Worm (Caenorhabditis elegans) whole organism, late embryonic: ENCODE results near the gene wrt-2.

Experiments
- C08G9.2 ChIP-seq: sonication (generic microtip); optimal IDR thresholded peaks from 2 replicates; lab custom pipeline; 2016; ENCODE audit warnings: mild to moderate bottlenecking, missing genetic modification characterization, moderate library complexity, missing compliant biosample characterization
- C38D4.7 ChIP-seq: fragments of 200-800 bp; sonication (Bioruptor generic); optimal IDR thresholded peaks from 2 replicates; lab custom pipeline; 2018; ENCODE audit warnings: mild to moderate bottlenecking, missing genetic modification characterization, moderate library complexity, missing compliant biosample characterization
- K02D7.2 ChIP-seq: sonication (generic microtip); optimal IDR thresholded peaks from 2 replicates; lab custom pipeline; 2017; ENCODE audit warnings: mild to moderate bottlenecking, missing genetic modification characterization, missing compliant biosample characterization
- ama-1 ChIP-seq: fragments of 150-350 bp; optimal IDR thresholded peaks from 2 replicates; lab custom pipeline; 2014
- ceh-14 ChIP-seq: sonication (generic microtip); optimal IDR thresholded peaks from 2 replicates; lab custom pipeline; 2016; ENCODE audit warnings: missing genotype, missing genetic modification characterization, missing compliant biosample characterization
- ceh-18 ChIP-seq: sonication (generic microtip); optimal IDR thresholded peaks from 2 replicates; lab custom pipeline; 2016; ENCODE audit warnings: missing genetic modification characterization, missing compliant biosample characterization
- ceh-2 ChIP-seq: sonication (generic microtip); optimal IDR thresholded peaks from 2 replicates; lab custom pipeline; 2016; ENCODE audit warnings: missing genotype, missing genetic modification characterization, missing compliant biosample characterization
- ceh-22 ChIP-seq: sonication (generic microtip); optimal IDR thresholded peaks from 2 replicates; lab custom pipeline; 2017; ENCODE audit warnings: missing biosample characterization, missing genetic modification characterization
- ceh-24 ChIP-seq: sonication (generic microtip); optimal IDR thresholded peaks from 2 replicates; lab custom pipeline; 2016; ENCODE audit warnings: mild to moderate bottlenecking, missing genetic modification characterization, missing compliant biosample characterization
- ceh-31 ChIP-seq: sonication (generic microtip); optimal IDR thresholded peaks from 2 replicates; lab custom pipeline; 2016; ENCODE audit warnings: missing genetic modification characterization, missing compliant biosample characterization
- ceh-34 ChIP-seq: sonication (generic microtip); optimal IDR thresholded peaks from 2 replicates; lab custom pipeline; 2016; ENCODE audit warnings: mild to moderate bottlenecking, missing genetic modification characterization, missing compliant biosample characterization
- ceh-45 ChIP-seq: fragments of 200-800 bp; sonication (Bioruptor generic); IDR thresholded peaks from 2 replicates; pipeline ENCODE4 v1.3.6; 2022; ENCODE audit warnings: missing genetic modification reagents, missing genetic modification characterization, missing compliant biosample characterization
- ceh-48 ChIP-seq: sonication (generic microtip); optimal IDR thresholded peaks from 2 replicates; lab custom pipeline; 2016; ENCODE audit warnings: missing genetic modification characterization, inconsistent platforms, missing compliant biosample characterization
- ceh-6 ChIP-seq: fragments of 200-800 bp; sonication (Bioruptor generic); optimal IDR thresholded peaks from 2 replicates; lab custom pipeline; 2018; ENCODE audit warnings: mild to moderate bottlenecking, missing genetic modification characterization, missing compliant biosample characterization
- ceh-9 ChIP-seq: sonication (generic microtip); optimal IDR thresholded peaks from 2 replicates; lab custom pipeline; 2016; ENCODE audit warnings: mild to moderate bottlenecking, missing genetic modification characterization, inconsistent platforms, missing compliant biosample characterization
- dmd-4 ChIP-seq: sonication (generic microtip); optimal IDR thresholded peaks from 2 replicates; lab custom pipeline; 2016; ENCODE audit warnings: borderline replicate concordance, missing genetic modification characterization, missing compliant biosample characterization
- elt-2 ChIP-seq: sonication (generic microtip); optimal IDR thresholded peaks from 2 replicates; lab custom pipeline; 2016; ENCODE audit warnings: missing genetic modification reagents, missing genetic modification characterization, missing compliant biosample characterization
- ets-4 ChIP-seq: sonication (generic microtip); optimal IDR thresholded peaks from 2 replicates; lab custom pipeline; 2016; ENCODE audit warnings: missing genetic modification characterization, missing compliant biosample characterization
- fax-1 ChIP-seq: sonication (generic microtip); optimal IDR thresholded peaks from 2 replicates; lab custom pipeline; 2016; ENCODE audit warnings: missing genotype, missing genetic modification characterization, missing compliant biosample characterization
- fkh-10 ChIP-seq: fragments of 150-350 bp; optimal IDR thresholded peaks from 2 replicates; lab custom pipeline; 2014; ENCODE audit warnings: missing biosample characterization, missing genetic modification reagents, missing genetic modification characterization
- fkh-6 ChIP-seq: sonication (generic microtip); optimal IDR thresholded peaks from 2 replicates; lab custom pipeline; 2016; ENCODE audit warnings: missing genetic modification characterization, missing compliant biosample characterization
- gmeb-2 ChIP-seq: sonication (generic microtip); optimal IDR thresholded peaks from 2 replicates; lab custom pipeline; 2016; ENCODE audit warnings: missing genetic modification characterization, inconsistent platforms, missing compliant biosample characterization
- hlh-13 ChIP-seq: fragments of 200-800 bp; sonication (Bioruptor generic); optimal IDR thresholded peaks from 2 replicates; lab custom pipeline; 2018; ENCODE audit warnings: mild to moderate bottlenecking, missing genetic modification characterization, missing compliant biosample characterization
- hlh-15 ChIP-seq: sonication (generic microtip); optimal IDR thresholded peaks from 2 replicates; lab custom pipeline; 2016; ENCODE audit warnings: missing genetic modification characterization, missing compliant biosample characterization
- hlh-6 ChIP-seq: sonication (generic microtip); optimal IDR thresholded peaks from 2 replicates; lab custom pipeline; 2016; ENCODE audit warnings: missing genotype, missing genetic modification characterization, missing compliant biosample characterization
- hlh-8 ChIP-seq: sonication (generic microtip); optimal IDR thresholded peaks from 2 replicates; lab custom pipeline; 2016; ENCODE audit warnings: missing genotype, missing genetic modification characterization, missing compliant biosample characterization
- lim-6 ChIP-seq: sonication (generic microtip); optimal IDR thresholded peaks from 2 replicates; lab custom pipeline; 2016; ENCODE audit warnings: missing genetic modification characterization, missing compliant biosample characterization
- madf-2 ChIP-seq: sonication (generic microtip); optimal IDR thresholded peaks from 2 replicates; lab custom pipeline; 2017; ENCODE audit warnings: missing genetic modification characterization, missing compliant biosample characterization
- nfya-1 ChIP-seq: sonication (generic microtip); optimal IDR thresholded peaks from 2 replicates; lab custom pipeline; 2017; ENCODE audit warnings: missing genetic modification characterization, mild to moderate bottlenecking, missing compliant biosample characterization, antibody characterized with exemption, moderate library complexity
- nhr-11 ChIP-seq: fragments of 150-350 bp; optimal IDR thresholded peaks from 2 replicates; lab custom pipeline; 2014; ENCODE audit warnings: missing biosample characterization, missing genetic modification characterization
- nhr-232 ChIP-seq: sonication (generic microtip); optimal IDR thresholded peaks from 2 replicates; lab custom pipeline; 2016; ENCODE audit warnings: missing genetic modification characterization, missing compliant biosample characterization
- npax-4 ChIP-seq: sonication (generic microtip); optimal IDR thresholded peaks from 2 replicates; lab custom pipeline; 2016; ENCODE audit warnings: missing genetic modification characterization, missing compliant biosample characterization
- pax-1 ChIP-seq: fragments of 150-350 bp; optimal IDR thresholded peaks from 2 replicates; lab custom pipeline; 2014; ENCODE audit warnings: missing biosample characterization, missing genetic modification characterization
- pros-1 ChIP-seq: fragments of 150-350 bp; optimal IDR thresholded peaks from 2 replicates; lab custom pipeline; 2014; ENCODE audit warnings: missing biosample characterization, missing genetic modification reagents, missing genetic modification characterization
- ref-2 ChIP-seq: sonication (generic microtip); optimal IDR thresholded peaks from 2 replicates; lab custom pipeline; 2016; ENCODE audit warnings: missing genetic modification characterization, missing compliant biosample characterization
- sdc-2 ChIP-seq: sonication (generic microtip); optimal IDR thresholded peaks from 2 replicates; lab custom pipeline; 2016; ENCODE audit warnings: missing genotype, missing genetic modification characterization, missing compliant biosample characterization
- sox-2 ChIP-seq: fragments of 200-800 bp; sonication (Bioruptor generic); IDR thresholded peaks from 2 replicates; pipeline ENCODE4 v1.3.6; 2022; ENCODE audit warnings: missing genetic modification reagents, missing genetic modification characterization, missing compliant biosample characterization
- sox-4 ChIP-seq: sonication (generic microtip); optimal IDR thresholded peaks from 2 replicates; lab custom pipeline; 2017; ENCODE audit warnings: mild to moderate bottlenecking, missing genetic modification characterization, inconsistent platforms, missing compliant biosample characterization
- syd-9 ChIP-seq: sonication (generic microtip); optimal IDR thresholded peaks from 2 replicates; lab custom pipeline; 2016; ENCODE audit warnings: mild to moderate bottlenecking, missing genetic modification characterization, moderate library complexity, missing compliant biosample characterization
- tbx-7 ChIP-seq: sonication (generic microtip); optimal IDR thresholded peaks from 2 replicates; lab custom pipeline; 2016; ENCODE audit warnings: missing genotype, missing genetic modification characterization, missing compliant biosample characterization
- ttx-3 ChIP-seq: sonication (generic microtip); optimal IDR thresholded peaks from 2 replicates; lab custom pipeline; 2016; ENCODE audit warnings: missing genetic modification reagents, missing genetic modification characterization, missing compliant biosample characterization
- unc-55 ChIP-seq: sonication (generic microtip); optimal IDR thresholded peaks from 2 replicates; lab custom pipeline; 2017; ENCODE audit warnings: missing biosample characterization, missing genetic modification reagents, missing genetic modification characterization
- zip-5 ChIP-seq: sonication (generic microtip); optimal IDR thresholded peaks from 2 replicates; lab custom pipeline; 2016; ENCODE audit warnings: missing genetic modification characterization, missing compliant biosample characterization

The wrt-2 gene

ce11 chrX:3089894-3090414 is 4.2 kb downstream of the wrt-2 start (continued):
- no peak for TF ChIP-seq hlh-6 (tag; lab: Kevin White, UChicago)
- TF ChIP-seq nhr-11 (tag; lab: Kevin White, UChicago): no peak
- no peak for TF ChIP-seq ama-1
- TF ChIP-seq nfya-1 (tag; lab: Kevin White, UChicago): peak; percentile 39
- TF ChIP-seq ceh-48 (tag; lab: Kevin White, UChicago): no peak
- TF ChIP-seq npax-4 (tag; lab: Kevin White, UChicago): no peak
- no peak for TF ChIP-seq ceh-6
- peak; percentile 49 for TF ChIP-seq ceh-18 (tag; lab: Kevin White, UChicago)
- peak; percentile 69 for TF ChIP-seq elt-2 (tag; lab: Kevin White, UChicago)
- TF ChIP-seq gmeb-2: no peak
- TF ChIP-seq nhr-232 (tag; lab: Kevin White, UChicago): no peak
- TF ChIP-seq fkh-6 (tag; lab: Kevin White, UChicago): peak; percentile 13
- TF ChIP-seq unc-55: no peak
- no peak for TF ChIP-seq ets-4
- no peak for TF ChIP-seq ceh-34 (tag; lab: Kevin White, UChicago)
- TF ChIP-seq hlh-8 (tag; lab: Kevin White, UChicago): no peak
- TF ChIP-seq ceh-2 (tag; lab: Kevin White, UChicago): no peak
- TF ChIP-seq sox-2 (GFP tag; lab: Robert Waterston, UW): no peak
- no peak for TF ChIP-seq ceh-45 (GFP tag; lab: Robert Waterston, UW)
- TF ChIP-seq syd-9 (tag; lab: Kevin White, UChicago): no peak
- TF ChIP-seq hlh-13 (GFP tag; lab: Kevin White, UChicago): no peak
- no peak for TF ChIP-seq dmd-4 (tag; lab: Kevin White, UChicago)
- no peak for TF ChIP-seq ceh-22 (tag; lab: Kevin White, UChicago)
- no peak for TF ChIP-seq lim-6
- no peak for TF ChIP-seq ceh-24 (tag; lab: Kevin White, UChicago)
- peak; percentile 43 for TF ChIP-seq ceh-31 (tag; lab: Kevin White, UChicago)
- no peak for TF ChIP-seq K02D7.2
- no peak for TF ChIP-seq zip-5 (tag; lab: Kevin White, UChicago)
- TF ChIP-seq fax-1: no peak
- no peak for TF ChIP-seq madf-2 (tag; lab: Kevin White, UChicago)
- peak; percentile 17 for TF ChIP-seq C08G9.2 (tag; lab: Kevin White, UChicago)
- no peak for TF ChIP-seq ceh-9 (tag; lab: Kevin White, UChicago)
- no peak for TF ChIP-seq ttx-3

DNA sequence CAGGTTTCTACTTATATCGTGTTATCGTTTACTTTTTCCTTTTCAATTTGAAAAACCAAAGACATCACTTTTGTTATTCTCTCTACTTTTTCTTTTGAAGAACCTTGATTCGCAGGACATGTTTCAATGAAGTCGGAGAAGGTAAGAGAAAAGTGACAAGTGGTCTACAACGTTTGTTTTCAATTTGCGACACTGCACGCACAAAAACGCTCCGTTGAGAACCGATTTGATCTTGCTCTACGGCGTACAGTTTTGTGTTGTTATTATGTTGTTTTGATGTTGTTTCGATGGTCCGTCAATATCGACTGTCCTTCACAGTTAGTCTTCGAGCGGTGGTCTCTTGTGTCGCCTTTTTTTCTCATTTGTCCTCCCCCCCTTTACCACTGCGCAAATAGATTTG is 4.7 kb downstream of the wrt-2 start, which contains the start of gene pccb-1:
Gene pccb-1 (plus strand): TSS at position 127 of the 400 bp plus-strand sequence.
- TF ChIP-seq sox-2 (GFP tag; lab: Robert Waterston, UW) (no peak), nhr-11 (tag; lab: Kevin White, UChicago) (no peak), tbx-7 (tag; lab: Kevin White, UChicago) (no peak), lim-6 (no peak)

- TF ChIP-seq sdc-2 (no peak), hlh-8 (tag; lab: Kevin White, UChicago) (no peak), ceh-22 (tag; lab: Kevin White, UChicago) (no peak), ttx-3 (no peak), hlh-15 (no peak), sox-4 (no peak), K02D7.2 (no peak), pax-1 (no peak), pros-1 (tag; lab: Kevin White, UChicago) (no peak), C38D4.7 (GFP tag; lab: Kevin White, UChicago) (no peak), ceh-18 (tag; lab: Kevin White, UChicago) (no peak), fkh-6 (tag; lab: Kevin White, UChicago) (no peak), fkh-10 (GFP tag; lab: Kevin White, UChicago) (no peak), ceh-14 (tag; lab: Kevin White, UChicago) (no peak), zip-5 (tag; lab: Kevin White, UChicago) (no peak), ref-2 (tag; lab: Kevin White, UChicago) (no peak)
These were observed 6.5 kb downstream of the wrt-2 start for ce11 chrX:3087647-3088046.
